Worm (Caenorhabditis elegans): Measurements from ENCODE around the gene npr-24.

Gene npr-24

DNA sequence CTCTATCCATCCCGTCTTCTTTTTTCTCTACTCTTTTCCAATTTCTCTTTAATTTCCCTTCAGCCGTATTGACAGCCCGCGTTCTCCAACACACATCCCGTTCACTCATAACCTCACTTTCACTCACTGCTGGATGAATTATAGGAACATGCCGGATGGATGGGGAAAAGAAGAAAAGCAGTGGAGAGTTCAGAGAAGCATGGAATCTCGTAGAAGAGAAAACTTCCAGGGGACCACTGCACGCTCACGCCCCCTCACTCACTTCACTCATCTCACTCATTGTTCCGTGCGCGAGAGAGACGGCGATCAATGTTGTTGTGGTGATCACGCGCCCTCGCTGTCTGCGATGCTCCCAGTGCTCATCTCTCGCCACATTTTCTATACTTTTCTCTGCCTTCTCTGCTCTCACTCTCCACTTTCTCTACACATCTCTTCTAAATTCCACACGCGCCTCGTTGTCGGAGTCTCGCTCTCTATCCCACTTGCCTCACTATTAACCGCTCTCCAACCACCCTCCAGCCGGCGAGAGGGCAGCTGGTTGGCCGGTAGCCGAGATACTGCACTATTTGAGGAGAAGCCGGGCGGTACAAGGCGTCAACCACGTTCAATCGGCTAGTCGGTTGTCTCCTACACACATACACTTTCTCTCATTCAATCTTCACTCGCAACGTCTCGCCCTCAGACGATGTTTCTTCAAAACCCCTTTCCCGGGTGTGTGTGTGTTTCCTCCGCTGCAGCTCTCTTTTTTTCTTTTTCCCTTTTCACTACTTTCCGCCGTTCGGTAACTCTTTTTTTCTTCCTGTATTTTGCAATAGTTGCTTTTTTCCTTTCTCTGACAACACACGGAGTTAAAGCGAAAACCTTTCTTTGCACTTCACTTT is 6.7 kb downstream of the npr-24 start (continued):
- peak; percentile 50 for TF ChIP-seq C34B4.2 (tag; optimal IDR thresholded peaks at IDR 0.05)
- TF ChIP-seq fkh-10 (GFP tag; optimal IDR thresholded peaks at IDR 0.05): peak; percentile 70
- TF ChIP-seq fos-1 (tag; optimal IDR thresholded peaks at IDR 0.05): peak; percentile 56
- peak; percentile 97 for TF ChIP-seq nhr-85 (tag)
- peak; percentile 80 for TF ChIP-seq sup-37 (GFP tag; optimal IDR thresholded peaks at IDR 0.05)
- no peak for TF ChIP-seq lin-15B (tag; optimal IDR thresholded peaks at IDR 0.05)
- peak; percentile 61 for TF ChIP-seq lin-13 (GFP tag; optimal IDR thresholded peaks at IDR 0.05)
- TF ChIP-seq swsn-7 (tag; optimal IDR thresholded peaks at IDR 0.05): peak; percentile 95
- peak; percentile 75 for TF ChIP-seq grh-1 (GFP tag; IDR thresholded peaks at IDR 0.05)
- TF ChIP-seq nhr-19 (GFP tag; conservative IDR thresholded peaks at IDR 0.05): peak; percentile 93
- TF ChIP-seq egl-13 (tag; optimal IDR thresholded peaks at IDR 0.05): peak; percentile 91
- TF ChIP-seq ceh-88 (GFP tag; IDR thresholded peaks at IDR 0.05): peak; percentile 74; the same call in 1 of the 2 replicates
- peak; percentile 26 for TF ChIP-seq lin-39 (tag; optimal IDR thresholded peaks at IDR 0.05)
- TF ChIP-seq nhr-47 (tag; optimal IDR thresholded peaks at IDR 0.05): peak; percentile 95
- no peak for TF ChIP-seq zag-1 (tag; optimal IDR thresholded peaks at IDR 0.05)
- TF ChIP-seq ztf-11 (tag; optimal IDR thresholded peaks at IDR 0.05): peak in 1 of 2 experiments; percentile 60
- peak; percentile 18 for TF ChIP-seq fkh-4 (tag; optimal IDR thresholded peaks at IDR 0.05; ENCODE audit: borderline replicate concordance)
- TF ChIP-seq unc-86 (tag; optimal IDR thresholded peaks at IDR 0.05): peak; percentile 94
- TF ChIP-seq F16B12.6 (tag; optimal IDR thresholded peaks at IDR 0.05): no peak
- no peak for TF ChIP-seq nhr-76 (tag; optimal IDR thresholded peaks at IDR 0.05)
- peak; percentile 97 for TF ChIP-seq nhr-20 (tag; optimal IDR thresholded peaks at IDR 0.05)
- TF ChIP-seq dsc-1 (tag; optimal IDR thresholded peaks at IDR 0.05): peak; percentile 96
- no peak for TF ChIP-seq aha-1 (tag; optimal IDR thresholded peaks at IDR 0.05)
- TF ChIP-seq C04F5.9 (tag; optimal IDR thresholded peaks at IDR 0.05): peak; percentile 27
- TF ChIP-seq pag-3 (tag; optimal IDR thresholded peaks at IDR 0.05; ENCODE audit: borderline replicate concordance, insufficient read depth): no peak
- no peak for TF ChIP-seq nhr-84 (tag; optimal IDR thresholded peaks at IDR 0.05)
- peak; percentile 95 for TF ChIP-seq tbx-2 (tag; optimal IDR thresholded peaks at IDR 0.05)
- peak; percentile 70 for TF ChIP-seq isw-1 (GFP tag; IDR thresholded peaks at IDR 0.05)
- peak; percentile 98 for TF ChIP-seq lin-14 (GFP tag; optimal IDR thresholded peaks at IDR 0.05)
- TF ChIP-seq lsy-2 (tag; optimal IDR thresholded peaks at IDR 0.05): peak; percentile 68 to 70
- no peak for TF ChIP-seq hlh-17 (GFP tag; optimal IDR thresholded peaks at IDR 0.05; ENCODE audit: borderline replicate concordance)
- TF ChIP-seq ceh-8 (GFP tag; optimal IDR thresholded peaks at IDR 0.05): peak; percentile 71
- TF ChIP-seq ces-1 (GFP tag; optimal IDR thresholded peaks at IDR 0.05): no peak
- peak; percentile 99 for TF ChIP-seq nhr-71 (tag; optimal IDR thresholded peaks at IDR 0.05)
- no peak for TF ChIP-seq unc-62 (GFP tag; optimal IDR thresholded peaks at IDR 0.05)

ce11 chrX:17478677-17479076 is 8.0 kb downstream of the npr-24 start:
- TF ChIP-seq blmp-1 (tag; optimal IDR thresholded peaks at IDR 0.05): no peak
- peak; percentile 33 for TF ChIP-seq elt-2 (tag; optimal IDR thresholded peaks at IDR 0.05)

DNA sequence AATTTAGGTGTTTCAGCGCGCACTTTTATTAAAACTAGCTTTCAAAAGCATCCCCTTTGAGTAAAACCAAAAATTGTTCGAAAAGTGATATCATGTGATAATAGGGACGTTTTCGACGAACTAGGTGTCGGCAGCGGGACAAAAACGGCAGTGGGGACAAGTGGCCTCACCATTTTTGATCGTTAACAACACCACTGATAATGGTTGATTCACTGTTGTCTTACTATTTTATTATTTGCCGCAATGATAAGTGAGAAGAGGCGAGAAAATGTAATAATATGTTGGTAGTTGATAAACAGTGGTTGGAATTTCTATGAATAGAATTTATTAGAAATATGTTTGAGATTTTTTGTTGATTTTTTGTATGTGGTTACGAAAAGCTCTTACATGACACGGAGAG is 10.7 kb downstream of the npr-24 start:
- TF ChIP-seq pag-3 (tag; optimal IDR thresholded peaks at IDR 0.05; ENCODE audit: borderline replicate concordance, insufficient read depth): no peak
- TF ChIP-seq blmp-1 (tag; optimal IDR thresholded peaks at IDR 0.05): peak; percentile 31
- TF ChIP-seq tbx-2 (tag; optimal IDR thresholded peaks at IDR 0.05): no peak
- TF ChIP-seq nhr-84 (tag; optimal IDR thresholded peaks at IDR 0.05): no peak
- peak in 1 of 6 experiments; percentile 66 for TF ChIP-seq elt-3 (tag; optimal IDR thresholded peaks at IDR 0.05)
- TF ChIP-seq egl-13 (tag; optimal IDR thresholded peaks at IDR 0.05): no peak
- peak; percentile 41 for TF ChIP-seq nhr-20 (tag; optimal IDR thresholded peaks at IDR 0.05)
- TF ChIP-seq pqm-1 (tag; optimal IDR thresholded peaks at IDR 0.05): no peak
- TF ChIP-seq nhr-90 (tag; optimal IDR thresholded peaks at IDR 0.05; ENCODE audit: poor library complexity): peak; percentile 27
- TF ChIP-seq F16B12.6 (tag; optimal IDR thresholded peaks at IDR 0.05): no peak
- peak; percentile 71 for TF ChIP-seq elt-2 (tag; optimal IDR thresholded peaks at IDR 0.05)
- TF ChIP-seq nhr-71 (tag; optimal IDR thresholded peaks at IDR 0.05): peak; percentile 15
- TF ChIP-seq snpc-4 (tag; optimal IDR thresholded peaks at IDR 0.05): no peak
- no peak for TF ChIP-seq lin-15B (tag; optimal IDR thresholded peaks at IDR 0.05)
- no peak for TF ChIP-seq fkh-10 (GFP tag; optimal IDR thresholded peaks at IDR 0.05)
- no peak for TF ChIP-seq unc-30 (tag; optimal IDR thresholded peaks at IDR 0.05)
- no peak for TF ChIP-seq fkh-8 (tag; optimal IDR thresholded peaks at IDR 0.05)
- no peak for TF ChIP-seq unc-86 (tag; optimal IDR thresholded peaks at IDR 0.05)
- TF ChIP-seq ama-1 (optimal IDR thresholded peaks at IDR 0.05): no peak
- TF ChIP-seq zag-1 (tag; optimal IDR thresholded peaks at IDR 0.05): no peak
- no peak for TF ChIP-seq sup-37 (GFP tag; optimal IDR thresholded peaks at IDR 0.05)
- no peak for TF ChIP-seq unc-98 (GFP tag; IDR thresholded peaks at IDR 0.05)
- TF ChIP-seq snu-23 (GFP tag; optimal IDR thresholded peaks at IDR 0.05): peak; percentile 27
- TF ChIP-seq lsy-2 (tag; optimal IDR thresholded peaks at IDR 0.05): no peak
- no peak for TF ChIP-seq nhr-12 (tag; optimal IDR thresholded peaks at IDR 0.05)

Measured in whole organism, L1 larva.